Worm (Caenorhabditis elegans) whole organism, L4 larva: Measurements from ENCODE around the gene srg-31.

Experiments
- F10B5.3 ChIP-seq: sonication (generic microtip); optimal IDR thresholded peaks from 2 replicates; lab custom pipeline; 2016; ENCODE audit warnings: mild to moderate bottlenecking, missing genetic modification characterization, missing compliant biosample characterization
- F44E2.7 ChIP-seq: fragments of 200-800 bp; sonication (Bioruptor generic); IDR thresholded peaks from 2 replicates; pipeline ENCODE4 v2.1.2; 2022; ENCODE audit warnings: missing genetic modification characterization, missing compliant biosample characterization
- Y105C5A.15 ChIP-seq: fragments of 200-800 bp; sonication (Bioruptor generic); IDR thresholded peaks from 2 replicates; pipeline ENCODE4 v1.3.6; 2022; ENCODE audit warnings: missing genetic modification characterization, missing compliant biosample characterization
- Y48G9A.11 ChIP-seq: fragments of 200-800 bp; sonication (Bioruptor generic); IDR thresholded peaks from 2 replicates; pipeline ENCODE4 v1.3.6; 2022; ENCODE audit warnings: missing genetic modification reagents, missing genetic modification characterization, missing compliant biosample characterization
- Y5F2A.4 ChIP-seq: fragments of 200-800 bp; sonication (Bioruptor generic); optimal IDR thresholded peaks from 2 replicates; lab custom pipeline; 2018; ENCODE audit warnings: mild to moderate bottlenecking, missing genetic modification characterization, missing compliant biosample characterization
- ZK546.5 ChIP-seq, 2 experiments: sonication (generic microtip); optimal IDR thresholded peaks; 2 replicates each; lab custom pipeline; 2017; ENCODE audit warnings: missing biosample characterization in 2 of 2, missing genetic modification characterization in 2 of 2
- aly-2 ChIP-seq: sonication (generic microtip); optimal IDR thresholded peaks from 2 replicates; lab custom pipeline; 2018; ENCODE audit warnings: missing biosample characterization, missing genetic modification characterization
- ceh-28 ChIP-seq: fragments of 150-350 bp; optimal IDR thresholded peaks from 2 replicates; lab custom pipeline; 2014; ENCODE audit warnings: missing biosample characterization, missing genetic modification reagents, missing genetic modification characterization
- ceh-44 ChIP-seq: fragments of 200-800 bp; sonication (Bioruptor generic); IDR thresholded peaks from 2 replicates; pipeline ENCODE4 v1.3.6; 2022; ENCODE audit warnings: missing genetic modification reagents, missing genetic modification characterization, missing compliant biosample characterization
- ceh-82 ChIP-seq: sonication (generic microtip); optimal IDR thresholded peaks from 2 replicates; lab custom pipeline; 2017; ENCODE audit warnings: missing biosample characterization, missing genetic modification characterization
- ces-1 ChIP-seq: fragments of 150-350 bp; sonication (generic microtip); optimal IDR thresholded peaks from 4 replicates; lab custom pipeline; 2014; ENCODE audit warnings: missing biosample characterization, missing genetic modification reagents, missing genetic modification characterization
- daf-12 ChIP-seq: fragments of 150-350 bp; optimal IDR thresholded peaks from 2 replicates; lab custom pipeline; 2014; ENCODE audit warnings: missing biosample characterization, missing genetic modification reagents, missing genetic modification characterization
- daf-16 ChIP-seq, 3 experiments: sonication (generic microtip); optimal IDR thresholded peaks; 2 replicates each; lab custom pipeline; 2016 to 2017; ENCODE audit warnings: missing genetic modification characterization in 3 of 3, missing genetic modification reagents in 3 of 3, mild to moderate bottlenecking in 2 of 3, missing compliant biosample characterization in 2 of 3, missing biosample characterization in 1 of 3, moderate library complexity in 1 of 3
- dmd-6 ChIP-seq: fragments of 200-800 bp; sonication (Bioruptor generic); IDR thresholded peaks from 2 replicates; pipeline ENCODE4 v1.3.6; 2022; ENCODE audit warnings: missing genetic modification reagents, missing genetic modification characterization, missing compliant biosample characterization
- dpl-1 ChIP-seq: fragments of 150-350 bp; optimal IDR thresholded peaks from 2 replicates; lab custom pipeline; 2014; ENCODE audit warnings: missing biosample characterization, missing genetic modification reagents, missing genetic modification characterization
- duxl-1 ChIP-seq: sonication (generic microtip); optimal IDR thresholded peaks from 2 replicates; lab custom pipeline; 2016; ENCODE audit warnings: mild to moderate bottlenecking, missing genetic modification characterization, moderate library complexity, missing compliant biosample characterization; ENCODE audit not compliant: poor library complexity
- dve-1 ChIP-seq: sonication (generic microtip); optimal IDR thresholded peaks from 2 replicates; lab custom pipeline; 2017; ENCODE audit warnings: antibody characterized with exemption, mild to moderate bottlenecking, missing genetic modification characterization, missing compliant biosample characterization; ENCODE audit not compliant: insufficient read depth
- egl-27 ChIP-seq: sonication (generic microtip); optimal IDR thresholded peaks from 3 replicates; lab custom pipeline; 2017; ENCODE audit warnings: missing biosample characterization, missing genetic modification reagents, missing genetic modification characterization
- egl-43 ChIP-seq: fragments of 200-800 bp; sonication (Bioruptor generic); IDR thresholded peaks from 2 replicates; pipeline ENCODE4 v1.3.6; 2022; ENCODE audit warnings: missing genetic modification reagents, missing genetic modification characterization, missing compliant biosample characterization
- fkh-10 ChIP-seq: fragments of 150-350 bp; optimal IDR thresholded peaks from 2 replicates; lab custom pipeline; 2014; ENCODE audit warnings: missing biosample characterization, missing genetic modification reagents, missing genetic modification characterization
- jun-1 ChIP-seq: fragments of 150-350 bp; optimal IDR thresholded peaks from 2 replicates; lab custom pipeline; 2014; ENCODE audit warnings: missing biosample characterization, missing genetic modification reagents, missing genetic modification characterization
- lin-1 ChIP-seq: fragments of 200-800 bp; sonication (Bioruptor generic); IDR thresholded peaks from 2 replicates; pipeline ENCODE4 v1.3.6; 2022; ENCODE audit warnings: missing genetic modification reagents, missing genetic modification characterization, missing compliant biosample characterization
- lin-39 ChIP-seq: fragments of 150-350 bp; optimal IDR thresholded peaks from 2 replicates; lab custom pipeline; 2014; ENCODE audit warnings: missing biosample characterization, missing genetic modification reagents, missing genetic modification characterization
- lsy-2 ChIP-seq, 2 experiments: fragments of 150-350 bp in 1 of 2; sonication (generic microtip) in 1 of 2; optimal IDR thresholded peaks; 2 replicates each; lab custom pipeline; 2014 to 2017; ENCODE audit warnings: missing biosample characterization in 2 of 2, missing genetic modification characterization in 2 of 2
- mdt-29 ChIP-seq: fragments of 200-800 bp; sonication (Bioruptor generic); IDR thresholded peaks from 2 replicates; pipeline ENCODE4 v1.3.6; 2022; ENCODE audit warnings: missing genetic modification reagents, missing genetic modification characterization, missing compliant biosample characterization
- nhr-10 ChIP-seq: fragments of 150-350 bp; optimal IDR thresholded peaks from 2 replicates; lab custom pipeline; 2014; ENCODE audit warnings: missing biosample characterization, missing genetic modification characterization
- nhr-28 ChIP-seq: fragments of 150-350 bp; optimal IDR thresholded peaks from 2 replicates; lab custom pipeline; 2014; ENCODE audit warnings: missing biosample characterization, missing genetic modification characterization
- nhr-41 ChIP-seq: fragments of 200-800 bp; sonication (Bioruptor generic); IDR thresholded peaks from 2 replicates; pipeline ENCODE4 v1.3.6; 2022; ENCODE audit warnings: missing genetic modification reagents, missing genetic modification characterization, missing compliant biosample characterization
- nhr-48 ChIP-seq: sonication (generic microtip); optimal IDR thresholded peaks from 2 replicates; lab custom pipeline; 2016; ENCODE audit warnings: mild to moderate bottlenecking, missing genetic modification characterization, missing compliant biosample characterization
- nhr-76 ChIP-seq: fragments of 150-350 bp; optimal IDR thresholded peaks from 2 replicates; lab custom pipeline; 2014; ENCODE audit warnings: missing biosample characterization, missing genetic modification characterization
- pha-4 ChIP-seq, 2 experiments: fragments of 150-350 bp in 1 of 2; fragments of 200-800 bp in 1 of 2; sonication (Bioruptor generic) in 1 of 2; IDR thresholded peaks in 1 of 2; optimal IDR thresholded peaks in 1 of 2; 2 replicates each; pipeline versions ENCODE4 v1.3.6 to Lab custom; 2014 to 2022; ENCODE audit warnings: missing genetic modification characterization in 2 of 2, missing genetic modification reagents in 2 of 2, missing biosample characterization in 1 of 2, missing compliant biosample characterization in 1 of 2
- php-3 ChIP-seq: fragments of 200-800 bp; sonication (Bioruptor generic); IDR thresholded peaks from 2 replicates; pipeline ENCODE4 v1.3.6; 2022; ENCODE audit warnings: missing genetic modification reagents, missing genetic modification characterization, missing compliant biosample characterization
- pqm-1 ChIP-seq: sonication (generic microtip); optimal IDR thresholded peaks from 2 replicates; lab custom pipeline; 2017; ENCODE audit warnings: missing biosample characterization, missing genetic modification characterization
- snpc-4 ChIP-seq: fragments of 150-350 bp; optimal IDR thresholded peaks from 2 replicates; lab custom pipeline; 2014; ENCODE audit warnings: missing biosample characterization, missing genetic modification characterization
- unc-130 ChIP-seq: sonication (generic microtip); optimal IDR thresholded peaks from 2 replicates; lab custom pipeline; 2016; ENCODE audit warnings: missing genetic modification reagents, missing genetic modification characterization, missing compliant biosample characterization
- unc-39 ChIP-seq: sonication (generic microtip); optimal IDR thresholded peaks from 2 replicates; lab custom pipeline; 2017; ENCODE audit warnings: missing biosample characterization, missing genetic modification characterization
- zfp-3 ChIP-seq: fragments of 200-800 bp; sonication (Bioruptor generic); conservative IDR thresholded peaks from 2 replicates; pipeline ENCODE4 v1.3.6; 2022; ENCODE audit warnings: missing genetic modification reagents, missing genetic modification characterization, missing compliant biosample characterization
- zip-2 ChIP-seq: fragments of 150-350 bp; optimal IDR thresholded peaks from 2 replicates; lab custom pipeline; 2014; ENCODE audit warnings: missing biosample characterization, missing genetic modification characterization
- ztf-11 ChIP-seq: fragments of 150-350 bp; optimal IDR thresholded peaks from 2 replicates; lab custom pipeline; 2014; ENCODE audit warnings: missing biosample characterization, missing genetic modification characterization

srg-31 gene

ce11 chrV:6998303-6998884, 44.7 kb upstream of the srg-31 start, which contains the start of gene nhr-42 (continued):
- no peak for TF ChIP-seq zip-2 (tag; lab: Kevin White, UChicago)
- TF ChIP-seq egl-43 (GFP tag; lab: Robert Waterston, UW) = no peak
- TF ChIP-seq daf-12 (tag; lab: Kevin White, UChicago) = no peak
- no peak for TF ChIP-seq egl-27 (tag; lab: Kevin White, UChicago)
- TF ChIP-seq jun-1 = no peak
- no peak for TF ChIP-seq nhr-41 (GFP tag; lab: Robert Waterston, UW)
- no peak for TF ChIP-seq nhr-76 (tag; lab: Kevin White, UChicago)
- TF ChIP-seq mdt-29 (GFP tag; lab: Robert Waterston, UW) = no peak
- TF ChIP-seq ceh-44 (GFP tag; lab: Robert Waterston, UW) = no peak
- TF ChIP-seq lin-39 = no peak
- peak in 1 of 2 experiments; percentile 20 for TF ChIP-seq lsy-2 (tag; optimal IDR thresholded peaks at IDR 0.05; lab: Kevin White, UChicago)
- no peak for TF ChIP-seq ces-1
- no peak for TF ChIP-seq pha-4 (GFP tag; IDR thresholded peaks at IDR 0.05; lab: Robert Waterston, UW)
- no peak for TF ChIP-seq pha-4 (tag; optimal IDR thresholded peaks at IDR 0.05; lab: Kevin White, UChicago)
- TF ChIP-seq ceh-82 = no peak
- no peak for TF ChIP-seq aly-2 (tag; lab: Kevin White, UChicago)
- no peak for TF ChIP-seq unc-39 (tag; lab: Kevin White, UChicago)
- TF ChIP-seq nhr-48 = no peak
- TF ChIP-seq F44E2.7 = no peak
- no peak for TF ChIP-seq snpc-4 (tag; lab: Kevin White, UChicago)
- no peak for TF ChIP-seq Y48G9A.11 (GFP tag; lab: Robert Waterston, UW)
- TF ChIP-seq pqm-1 (tag; lab: Kevin White, UChicago) = peak; percentile 22
- TF ChIP-seq Y105C5A.15 (GFP tag; lab: Robert Waterston, UW) = no peak
- TF ChIP-seq zfp-3 = no peak
- no peak for TF ChIP-seq lin-1
- no peak for TF ChIP-seq ceh-28 (tag; lab: Kevin White, UChicago)
- TF ChIP-seq ZK546.5 (tag; optimal IDR thresholded peaks at IDR 0.05; lab: Kevin White, UChicago) = no peak
- TF ChIP-seq unc-130 (GFP tag; lab: Kevin White, UChicago) = no peak
- no peak for TF ChIP-seq F10B5.3 (tag; lab: Kevin White, UChicago)
- no peak for TF ChIP-seq Y5F2A.4 (GFP tag; lab: Kevin White, UChicago)
- no peak for TF ChIP-seq duxl-1 (tag; lab: Kevin White, UChicago)
- TF ChIP-seq fkh-10 (GFP tag; lab: Kevin White, UChicago) = no peak
- TF ChIP-seq dpl-1 = no peak

- TF ChIP-seq lsy-2 (tag; optimal IDR thresholded peaks at IDR 0.05; lab: Kevin White, UChicago) (peak in 1 of 2 experiments; percentile 19), ces-1 (no peak), ztf-11 (tag; lab: Kevin White, UChicago) (no peak), nhr-28 (peak; percentile 96), nhr-10 (tag; lab: Kevin White, UChicago) (no peak), daf-16 (GFP tag; optimal IDR thresholded peaks at IDR 0.05; lab: Kevin White, UChicago) (no peak), daf-16 (tag; optimal IDR thresholded peaks at IDR 0.05; lab: Kevin White, UChicago) (peak; percentile 78), php-3 (peak; percentile 18; the same call in 1 of the 2 replicates), dmd-6 (GFP tag; lab: Robert Waterston, UW) (peak; percentile 13), dve-1 (tag; lab: Kevin White, UChicago) (peak; percentile 24)
These were observed 43.4 kb upstream of the srg-31 start, which contains the start of gene nhr-107 for ce11 chrV:6997041-6997552. Gene nhr-107 (minus strand): TSS chrV:6997091.
